Worm (Caenorhabditis elegans) whole organism, L3 larva: ENCODE measurements around the gene dct-7.

Source experiments
- ZK546.5 ChIP-seq: sonication (generic microtip); optimal IDR thresholded peaks from 2 replicates; lab custom pipeline; 2017; ENCODE audit warnings: missing biosample characterization, missing genetic modification characterization
- aly-2 ChIP-seq: fragments of 150-350 bp; optimal IDR thresholded peaks from 2 replicates; lab custom pipeline; 2014; ENCODE audit warnings: missing biosample characterization, missing genetic modification characterization
- ceh-16 ChIP-seq: sonication (generic microtip); optimal IDR thresholded peaks from 2 replicates; lab custom pipeline; 2017; ENCODE audit warnings: missing biosample characterization, missing genetic modification characterization
- ceh-28 ChIP-seq: fragments of 150-350 bp; optimal IDR thresholded peaks from 2 replicates; lab custom pipeline; 2014; ENCODE audit warnings: missing biosample characterization, missing genetic modification reagents, missing genetic modification characterization
- egl-27 ChIP-seq: sonication (generic microtip); optimal IDR thresholded peaks from 4 replicates; lab custom pipeline; 2017; ENCODE audit warnings: missing biosample characterization, missing genetic modification reagents, missing genetic modification characterization
- egl-5 ChIP-seq: fragments of 150-350 bp; optimal IDR thresholded peaks from 2 replicates; lab custom pipeline; 2017; ENCODE audit warnings: missing biosample characterization, missing genetic modification reagents, missing genetic modification characterization, inconsistent platforms
- elt-1 ChIP-seq: fragments of 150-350 bp; optimal IDR thresholded peaks from 2 replicates; lab custom pipeline; 2014; ENCODE audit warnings: missing biosample characterization, missing genetic modification characterization
- elt-2 ChIP-seq: sonication (generic microtip); optimal IDR thresholded peaks from 2 replicates; lab custom pipeline; 2016; ENCODE audit warnings: missing genetic modification reagents, mild to moderate bottlenecking, missing genetic modification characterization, missing compliant biosample characterization
- eor-1 ChIP-seq, 2 experiments: fragments of 150-350 bp; optimal IDR thresholded peaks; 2 replicates each; lab custom pipeline; 2014 to 2018; ENCODE audit warnings: missing biosample characterization in 2 of 2, missing genetic modification characterization in 2 of 2
- fos-1 ChIP-seq: fragments of 150-350 bp; optimal IDR thresholded peaks from 2 replicates; lab custom pipeline; 2014; ENCODE audit warnings: missing biosample characterization, missing genetic modification characterization
- hmg-11 ChIP-seq: sonication (generic microtip); optimal IDR thresholded peaks from 2 replicates; lab custom pipeline; 2016; ENCODE audit warnings: missing genetic modification characterization, missing compliant biosample characterization
- lin-39 ChIP-seq: fragments of 150-350 bp; optimal IDR thresholded peaks from 2 replicates; lab custom pipeline; 2018; ENCODE audit warnings: missing biosample characterization, missing genetic modification reagents, missing genetic modification characterization
- mdl-1 ChIP-seq: fragments of 150-350 bp; optimal IDR thresholded peaks from 2 replicates; lab custom pipeline; 2014; ENCODE audit warnings: missing biosample characterization, missing genetic modification characterization
- nfya-1 ChIP-seq: sonication (generic microtip); optimal IDR thresholded peaks from 2 replicates; lab custom pipeline; 2017; ENCODE audit warnings: missing genetic modification characterization, mild to moderate bottlenecking, missing compliant biosample characterization, antibody characterized with exemption, moderate library complexity; ENCODE audit not compliant: insufficient read depth
- nhr-11 ChIP-seq: fragments of 150-350 bp; optimal IDR thresholded peaks from 2 replicates; lab custom pipeline; 2014; ENCODE audit warnings: missing biosample characterization, missing genetic modification characterization
- nhr-12 ChIP-seq: fragments of 150-350 bp; optimal IDR thresholded peaks from 2 replicates; lab custom pipeline; 2014; ENCODE audit warnings: missing biosample characterization, missing genetic modification characterization
- nhr-23 ChIP-seq: fragments of 150-350 bp; optimal IDR thresholded peaks from 2 replicates; lab custom pipeline; 2014; ENCODE audit warnings: missing biosample characterization, missing genetic modification reagents, missing genetic modification characterization
- nhr-25 ChIP-seq: sonication (generic microtip); optimal IDR thresholded peaks from 2 replicates; lab custom pipeline; 2017; ENCODE audit warnings: missing biosample characterization, missing genetic modification characterization
- nhr-28 ChIP-seq: fragments of 150-350 bp; optimal IDR thresholded peaks from 2 replicates; lab custom pipeline; 2014; ENCODE audit warnings: missing biosample characterization, missing genetic modification characterization
- nhr-43 ChIP-seq: sonication (generic microtip); optimal IDR thresholded peaks from 2 replicates; lab custom pipeline; 2016; ENCODE audit warnings: mild to moderate bottlenecking, missing genetic modification characterization, missing compliant biosample characterization; ENCODE audit not compliant: poor library complexity, severe bottlenecking
- nhr-77 ChIP-seq: fragments of 150-350 bp; optimal IDR thresholded peaks from 2 replicates; lab custom pipeline; 2014; ENCODE audit warnings: missing biosample characterization, missing genetic modification characterization
- pha-4 ChIP-seq: fragments of 150-350 bp; optimal IDR thresholded peaks from 2 replicates; lab custom pipeline; 2014; ENCODE audit warnings: missing biosample characterization, missing genetic modification reagents, missing genetic modification characterization
- pqm-1 ChIP-seq: fragments of 150-350 bp; optimal IDR thresholded peaks from 2 replicates; lab custom pipeline; 2017; ENCODE audit warnings: missing biosample characterization, missing genetic modification characterization, inconsistent platforms
- sea-2 ChIP-seq: fragments of 150-350 bp; sonication (generic microtip); optimal IDR thresholded peaks from 4 replicates; lab custom pipeline; 2014; ENCODE audit warnings: missing biosample characterization, missing genetic modification reagents, missing genetic modification characterization
- skn-1 ChIP-seq: fragments of 150-350 bp; optimal IDR thresholded peaks from 2 replicates; lab custom pipeline; 2014; ENCODE audit warnings: missing biosample characterization, missing genetic modification characterization
- snpc-4 ChIP-seq: fragments of 150-350 bp; optimal IDR thresholded peaks from 2 replicates; lab custom pipeline; 2014; ENCODE audit warnings: missing biosample characterization, missing genetic modification characterization
- unc-39 ChIP-seq: sonication (generic microtip); optimal IDR thresholded peaks from 4 replicates; lab custom pipeline; 2017; ENCODE audit warnings: missing biosample characterization, missing genetic modification characterization
- unc-62 ChIP-seq: fragments of 150-350 bp; sonication (generic microtip); optimal IDR thresholded peaks from 4 replicates; lab custom pipeline; 2014; ENCODE audit warnings: missing biosample characterization, missing genetic modification reagents, missing genetic modification characterization
- zag-1 ChIP-seq: fragments of 150-350 bp; optimal IDR thresholded peaks from 2 replicates; lab custom pipeline; 2014; ENCODE audit warnings: missing biosample characterization, missing genetic modification characterization
- ztf-11 ChIP-seq: fragments of 150-350 bp; optimal IDR thresholded peaks from 2 replicates; lab custom pipeline; 2014; ENCODE audit warnings: missing biosample characterization, missing genetic modification characterization

Gene dct-7

ce11 chrIV:4316813-4317408, 26.5 kb upstream of the dct-7 start, which contains the start of gene Y24D9B.1:
Gene Y24D9B.1, plus strand, starts transcription at chrIV:4317358.
- no peak for TF ChIP-seq fos-1 (tag; lab: Kevin White, UChicago)
- TF ChIP-seq elt-2 (tag; lab: Kevin White, UChicago), result no peak
- no peak for TF ChIP-seq nfya-1 (tag; lab: Kevin White, UChicago)
- no peak for TF ChIP-seq nhr-43 (tag; lab: Kevin White, UChicago)
- TF ChIP-seq pha-4 (tag; lab: Kevin White, UChicago), result no peak
- TF ChIP-seq, all 47 proteins: peak for 0

ce11 chrIV:4307227-4307946, 17.0 kb upstream of the dct-7 start, which contains the start of gene set-9:
Gene set-9, plus strand, starts transcription at chrIV:4307896.
- no peak for TF ChIP-seq nhr-77 (tag; lab: Kevin White, UChicago)
- TF ChIP-seq mdl-1, result no peak
- no peak for TF ChIP-seq nhr-25 (tag; lab: Kevin White, UChicago)
- no peak for TF ChIP-seq lin-39 (tag; lab: Kevin White, UChicago)
- no peak for TF ChIP-seq ZK546.5 (tag; lab: Kevin White, UChicago)
- no peak for TF ChIP-seq unc-62 (GFP tag; lab: Kevin White, UChicago)
- TF ChIP-seq ceh-16 (tag; lab: Kevin White, UChicago), result no peak
- no peak for TF ChIP-seq eor-1 (tag; optimal IDR thresholded peaks at IDR 0.05; lab: Kevin White, UChicago)
- no peak for TF ChIP-seq egl-5
- no peak for TF ChIP-seq snpc-4 (tag; lab: Kevin White, UChicago)

ce11 chrIV:4306317-4306716, 15.9 kb upstream of the dct-7 start:
- TF ChIP-seq nhr-11 (tag; lab: Kevin White, UChicago), result no peak
- no peak for TF ChIP-seq skn-1 (tag; lab: Kevin White, UChicago)
- TF ChIP-seq elt-2 (tag; lab: Kevin White, UChicago), result no peak
- TF ChIP-seq nhr-77 (tag; lab: Kevin White, UChicago), result no peak
- no peak for TF ChIP-seq aly-2 (tag; lab: Kevin White, UChicago)

ce11 chrIV:4301202-4301601, 10.8 kb upstream of the dct-7 start, which contains the start of gene lgc-22:
Gene lgc-22, plus strand, starts transcription at chrIV:4301306.
- TF ChIP-seq skn-1 (tag; lab: Kevin White, UChicago) (no peak), elt-2 (tag; lab: Kevin White, UChicago) (no peak), nhr-77 (tag; lab: Kevin White, UChicago) (no peak), egl-27 (tag; lab: Kevin White, UChicago) (no peak)

- TF ChIP-seq nhr-77 (tag; lab: Kevin White, UChicago) (no peak), ztf-11 (tag; lab: Kevin White, UChicago) (no peak), nhr-43 (tag; lab: Kevin White, UChicago) (peak; percentile 57), nhr-25 (tag; lab: Kevin White, UChicago) (peak; percentile 54), ceh-28 (tag; lab: Kevin White, UChicago) (no peak), eor-1 (tag; optimal IDR thresholded peaks at IDR 0.05; lab: Kevin White, UChicago) (no peak), egl-5 (no peak), nhr-28 (no peak), nhr-23 (tag; lab: Kevin White, UChicago) (peak; percentile 19), lin-39 (tag; lab: Kevin White, UChicago) (no peak), unc-39 (no peak), zag-1 (no peak), nfya-1 (tag; lab: Kevin White, UChicago) (no peak), hmg-11 (tag; lab: Kevin White, UChicago) (no peak), nhr-12 (tag; lab: Kevin White, UChicago) (no peak)
Measured at ce11 chrIV:4299994-4300393, 9.6 kb upstream of the dct-7 start.

ce11 chrIV:4298983-4299382, 8.6 kb upstream of the dct-7 start, which contains the start of gene F15E6.9:
Gene F15E6.9, minus strand, starts transcription at chrIV:4299083.
- no peak for TF ChIP-seq unc-39
- no peak for TF ChIP-seq sea-2 (GFP tag; lab: Kevin White, UChicago)
- no peak for TF ChIP-seq eor-1 (tag; optimal IDR thresholded peaks at IDR 0.05; lab: Kevin White, UChicago)
- TF ChIP-seq elt-1 (tag; lab: Kevin White, UChicago), result no peak
- no peak for TF ChIP-seq lin-39 (tag; lab: Kevin White, UChicago)
- TF ChIP-seq ceh-16 (tag; lab: Kevin White, UChicago), result no peak
- TF ChIP-seq egl-5, result no peak
- no peak for TF ChIP-seq pqm-1 (tag; lab: Kevin White, UChicago)
